Worm (Caenorhabditis elegans): ENCODE results near the gene T10G3.8.

ce11 chrV:13488297-13488803, 12.1 kb upstream of the T10G3.8 start:
- TF ChIP-seq F13C5.2 (tag; optimal IDR thresholded peaks at IDR 0.05): no peak
- TF ChIP-seq ets-7 (tag; optimal IDR thresholded peaks at IDR 0.05): no peak
- no peak for TF ChIP-seq aly-1 (tag; optimal IDR thresholded peaks at IDR 0.05)
- no peak for TF ChIP-seq ama-1 (optimal IDR thresholded peaks at IDR 0.05)
- TF ChIP-seq ceh-36 (tag; optimal IDR thresholded peaks at IDR 0.05): no peak
- TF ChIP-seq pes-1 (GFP tag; IDR thresholded peaks at IDR 0.05): no peak
- no peak for TF ChIP-seq tra-4 (tag; optimal IDR thresholded peaks at IDR 0.05)
- no peak for TF ChIP-seq scrt-1 (GFP tag; IDR thresholded peaks at IDR 0.05)
- no peak for TF ChIP-seq hmg-4 (GFP tag; optimal IDR thresholded peaks at IDR 0.05)

Data from whole organism, early embryonic.